Worm (Caenorhabditis elegans) whole organism, late embryonic: ENCODE data around the gene T25G12.6.

Source experiments
- C38D4.7 ChIP-seq: fragments of 200-800 bp; sonication (Bioruptor generic); optimal IDR thresholded peaks from 2 replicates; lab custom pipeline; 2018; ENCODE audit warnings: mild to moderate bottlenecking, missing genetic modification characterization, moderate library complexity, missing compliant biosample characterization
- T23F11.4 ChIP-seq: fragments of 200-800 bp; sonication (Bioruptor generic); optimal IDR thresholded peaks from 2 replicates; lab custom pipeline; 2018; ENCODE audit warnings: mild to moderate bottlenecking, missing genetic modification characterization, missing compliant biosample characterization
- ahr-1 ChIP-seq: sonication (generic microtip); optimal IDR thresholded peaks from 2 replicates; lab custom pipeline; 2016; ENCODE audit warnings: missing genetic modification characterization, missing compliant biosample characterization
- ama-1 ChIP-seq: fragments of 150-350 bp; optimal IDR thresholded peaks from 2 replicates; lab custom pipeline; 2014
- ceh-14 ChIP-seq: sonication (generic microtip); optimal IDR thresholded peaks from 2 replicates; lab custom pipeline; 2016; ENCODE audit warnings: missing genotype, missing genetic modification characterization, missing compliant biosample characterization
- ceh-18 ChIP-seq: sonication (generic microtip); optimal IDR thresholded peaks from 2 replicates; lab custom pipeline; 2016; ENCODE audit warnings: missing genetic modification characterization, missing compliant biosample characterization
- ceh-19 ChIP-seq: fragments of 200-800 bp; sonication (Bioruptor generic); optimal IDR thresholded peaks from 2 replicates; lab custom pipeline; 2018; ENCODE audit warnings: mild to moderate bottlenecking, missing genetic modification characterization, missing compliant biosample characterization
- ceh-2 ChIP-seq: sonication (generic microtip); optimal IDR thresholded peaks from 2 replicates; lab custom pipeline; 2016; ENCODE audit warnings: missing genotype, missing genetic modification characterization, missing compliant biosample characterization
- ceh-24 ChIP-seq: sonication (generic microtip); optimal IDR thresholded peaks from 2 replicates; lab custom pipeline; 2016; ENCODE audit warnings: mild to moderate bottlenecking, missing genetic modification characterization, missing compliant biosample characterization
- ceh-31 ChIP-seq: sonication (generic microtip); optimal IDR thresholded peaks from 2 replicates; lab custom pipeline; 2016; ENCODE audit warnings: missing genetic modification characterization, missing compliant biosample characterization
- ceh-34 ChIP-seq: sonication (generic microtip); optimal IDR thresholded peaks from 2 replicates; lab custom pipeline; 2016; ENCODE audit warnings: mild to moderate bottlenecking, missing genetic modification characterization, missing compliant biosample characterization
- ceh-45 ChIP-seq: fragments of 200-800 bp; sonication (Bioruptor generic); IDR thresholded peaks from 2 replicates; pipeline ENCODE4 v1.3.6; 2022; ENCODE audit warnings: missing genetic modification reagents, missing genetic modification characterization, missing compliant biosample characterization
- ceh-48 ChIP-seq: sonication (generic microtip); optimal IDR thresholded peaks from 2 replicates; lab custom pipeline; 2016; ENCODE audit warnings: missing genetic modification characterization, inconsistent platforms, missing compliant biosample characterization
- ceh-6 ChIP-seq: fragments of 200-800 bp; sonication (Bioruptor generic); optimal IDR thresholded peaks from 2 replicates; lab custom pipeline; 2018; ENCODE audit warnings: mild to moderate bottlenecking, missing genetic modification characterization, missing compliant biosample characterization
- ceh-9 ChIP-seq: sonication (generic microtip); optimal IDR thresholded peaks from 2 replicates; lab custom pipeline; 2016; ENCODE audit warnings: mild to moderate bottlenecking, missing genetic modification characterization, inconsistent platforms, missing compliant biosample characterization
- che-1 ChIP-seq: sonication (generic microtip); optimal IDR thresholded peaks from 2 replicates; lab custom pipeline; 2016; ENCODE audit warnings: mild to moderate bottlenecking, missing genetic modification characterization, missing compliant biosample characterization
- dmd-4 ChIP-seq: sonication (generic microtip); optimal IDR thresholded peaks from 2 replicates; lab custom pipeline; 2016; ENCODE audit warnings: borderline replicate concordance, missing genetic modification characterization, missing compliant biosample characterization
- dve-1 ChIP-seq: sonication (generic microtip); optimal IDR thresholded peaks from 2 replicates; lab custom pipeline; 2017; ENCODE audit warnings: antibody characterized with exemption, mild to moderate bottlenecking, missing genetic modification characterization, missing compliant biosample characterization
- elt-4 ChIP-seq: sonication (generic microtip); optimal IDR thresholded peaks from 2 replicates; lab custom pipeline; 2016; ENCODE audit warnings: missing genetic modification characterization, missing compliant biosample characterization
- ets-4 ChIP-seq: sonication (generic microtip); optimal IDR thresholded peaks from 2 replicates; lab custom pipeline; 2016; ENCODE audit warnings: missing genetic modification characterization, missing compliant biosample characterization
- fax-1 ChIP-seq: sonication (generic microtip); optimal IDR thresholded peaks from 2 replicates; lab custom pipeline; 2016; ENCODE audit warnings: missing genotype, missing genetic modification characterization, missing compliant biosample characterization
- fkh-10 ChIP-seq: fragments of 150-350 bp; optimal IDR thresholded peaks from 2 replicates; lab custom pipeline; 2014; ENCODE audit warnings: missing biosample characterization, missing genetic modification reagents, missing genetic modification characterization
- fkh-6 ChIP-seq: sonication (generic microtip); optimal IDR thresholded peaks from 2 replicates; lab custom pipeline; 2016; ENCODE audit warnings: missing genetic modification characterization, missing compliant biosample characterization
- gmeb-2 ChIP-seq: sonication (generic microtip); optimal IDR thresholded peaks from 2 replicates; lab custom pipeline; 2016; ENCODE audit warnings: missing genetic modification characterization, inconsistent platforms, missing compliant biosample characterization
- hlh-13 ChIP-seq: fragments of 200-800 bp; sonication (Bioruptor generic); optimal IDR thresholded peaks from 2 replicates; lab custom pipeline; 2018; ENCODE audit warnings: mild to moderate bottlenecking, missing genetic modification characterization, missing compliant biosample characterization
- hlh-15 ChIP-seq: sonication (generic microtip); optimal IDR thresholded peaks from 2 replicates; lab custom pipeline; 2016; ENCODE audit warnings: missing genetic modification characterization, missing compliant biosample characterization
- hlh-30 ChIP-seq: sonication (generic microtip); optimal IDR thresholded peaks from 2 replicates; lab custom pipeline; 2017; ENCODE audit warnings: antibody characterized with exemption, missing genetic modification characterization, missing compliant biosample characterization; ENCODE audit not compliant: insufficient read depth
- lim-6 ChIP-seq: sonication (generic microtip); optimal IDR thresholded peaks from 2 replicates; lab custom pipeline; 2016; ENCODE audit warnings: missing genetic modification characterization, missing compliant biosample characterization
- nfya-1 ChIP-seq: sonication (generic microtip); optimal IDR thresholded peaks from 2 replicates; lab custom pipeline; 2017; ENCODE audit warnings: missing genetic modification characterization, mild to moderate bottlenecking, missing compliant biosample characterization, antibody characterized with exemption, moderate library complexity
- nhr-11 ChIP-seq: fragments of 150-350 bp; optimal IDR thresholded peaks from 2 replicates; lab custom pipeline; 2014; ENCODE audit warnings: missing biosample characterization, missing genetic modification characterization
- nhr-232 ChIP-seq: sonication (generic microtip); optimal IDR thresholded peaks from 2 replicates; lab custom pipeline; 2016; ENCODE audit warnings: missing genetic modification characterization, missing compliant biosample characterization
- npax-4 ChIP-seq: sonication (generic microtip); optimal IDR thresholded peaks from 2 replicates; lab custom pipeline; 2016; ENCODE audit warnings: missing genetic modification characterization, missing compliant biosample characterization
- pat-9 ChIP-seq: fragments of 200-800 bp; sonication (Bioruptor generic); optimal IDR thresholded peaks from 2 replicates; lab custom pipeline; 2018; ENCODE audit warnings: mild to moderate bottlenecking, missing genetic modification characterization, moderate library complexity, missing compliant biosample characterization
- pha-2 ChIP-seq: sonication (generic microtip); optimal IDR thresholded peaks from 2 replicates; lab custom pipeline; 2017; ENCODE audit warnings: mild to moderate bottlenecking, missing genetic modification characterization, missing compliant biosample characterization
- pqm-1 ChIP-seq: sonication (generic microtip); optimal IDR thresholded peaks from 2 replicates; lab custom pipeline; 2016; ENCODE audit warnings: missing genetic modification characterization, missing compliant biosample characterization
- pros-1 ChIP-seq: fragments of 150-350 bp; optimal IDR thresholded peaks from 2 replicates; lab custom pipeline; 2014; ENCODE audit warnings: missing biosample characterization, missing genetic modification reagents, missing genetic modification characterization
- ref-2 ChIP-seq: sonication (generic microtip); optimal IDR thresholded peaks from 2 replicates; lab custom pipeline; 2016; ENCODE audit warnings: missing genetic modification characterization, missing compliant biosample characterization
- sdc-2 ChIP-seq: sonication (generic microtip); optimal IDR thresholded peaks from 2 replicates; lab custom pipeline; 2016; ENCODE audit warnings: missing genotype, missing genetic modification characterization, missing compliant biosample characterization
- sox-2 ChIP-seq: fragments of 200-800 bp; sonication (Bioruptor generic); IDR thresholded peaks from 2 replicates; pipeline ENCODE4 v1.3.6; 2022; ENCODE audit warnings: missing genetic modification reagents, missing genetic modification characterization, missing compliant biosample characterization
- syd-9 ChIP-seq: sonication (generic microtip); optimal IDR thresholded peaks from 2 replicates; lab custom pipeline; 2016; ENCODE audit warnings: mild to moderate bottlenecking, missing genetic modification characterization, moderate library complexity, missing compliant biosample characterization
- unc-42 ChIP-seq: sonication (generic microtip); optimal IDR thresholded peaks from 2 replicates; lab custom pipeline; 2016; ENCODE audit warnings: missing genotype, missing genetic modification characterization, missing compliant biosample characterization
- unc-86 ChIP-seq: sonication (generic microtip); optimal IDR thresholded peaks from 2 replicates; lab custom pipeline; 2016; ENCODE audit warnings: missing genetic modification characterization, missing compliant biosample characterization
- zip-5 ChIP-seq: sonication (generic microtip); optimal IDR thresholded peaks from 2 replicates; lab custom pipeline; 2016; ENCODE audit warnings: missing genetic modification characterization, missing compliant biosample characterization
- ztf-16 ChIP-seq: sonication (generic microtip); optimal IDR thresholded peaks from 2 replicates; lab custom pipeline; 2017; ENCODE audit warnings: missing genetic modification characterization, missing compliant biosample characterization

T25G12.6 gene

ce11 chrX:17181220-17181619 lies 48.8 kb downstream of the T25G12.6 start (continued):
- no peak for TF ChIP-seq ceh-9 (tag; lab: Kevin White, UChicago)
- no peak for TF ChIP-seq dmd-4 (tag; lab: Kevin White, UChicago)
- TF ChIP-seq ceh-48 = no peak
- TF ChIP-seq pqm-1 (tag; lab: Kevin White, UChicago) = no peak
- TF ChIP-seq nhr-11 (tag; lab: Kevin White, UChicago) = no peak
- no peak for TF ChIP-seq ceh-14 (tag; lab: Kevin White, UChicago)
- TF ChIP-seq gmeb-2 (tag; lab: Kevin White, UChicago) = peak; percentile 5
- no peak for TF ChIP-seq ahr-1
- TF ChIP-seq ama-1 (lab: Kevin White, UChicago) = no peak
- no peak for TF ChIP-seq ceh-45 (GFP tag; lab: Robert Waterston, UW)
- TF ChIP-seq unc-42 (tag; lab: Kevin White, UChicago) = no peak
- TF ChIP-seq ceh-19 (GFP tag; lab: Kevin White, UChicago) = no peak
- peak; percentile 68 for TF ChIP-seq nfya-1 (tag; lab: Kevin White, UChicago)
- no peak for TF ChIP-seq elt-4
- no peak for TF ChIP-seq ets-4 (tag; lab: Kevin White, UChicago)
- TF ChIP-seq unc-86 (tag; lab: Kevin White, UChicago) = no peak
- TF ChIP-seq che-1 (tag; lab: Kevin White, UChicago) = no peak
- TF ChIP-seq pha-2 (tag; lab: Kevin White, UChicago) = no peak
- TF ChIP-seq fkh-10 = no peak
- no peak for TF ChIP-seq fkh-6 (tag; lab: Kevin White, UChicago)
- TF ChIP-seq hlh-30 (tag; lab: Kevin White, UChicago) = no peak
- TF ChIP-seq lim-6 (tag; lab: Kevin White, UChicago) = no peak
- no peak for TF ChIP-seq ceh-31 (tag; lab: Kevin White, UChicago)

ce11 chrX:17180135-17180534 lies 49.9 kb downstream of the T25G12.6 start:
- TF ChIP-seq unc-42 (tag; lab: Kevin White, UChicago) = no peak
- no peak for TF ChIP-seq ceh-45 (GFP tag; lab: Robert Waterston, UW)
- no peak for TF ChIP-seq ceh-18 (tag; lab: Kevin White, UChicago)
- TF ChIP-seq T23F11.4 (GFP tag; lab: Kevin White, UChicago) = no peak
- TF ChIP-seq sdc-2 = no peak
- TF ChIP-seq hlh-13 = no peak
- no peak for TF ChIP-seq sox-2 (GFP tag; lab: Robert Waterston, UW)
- no peak for TF ChIP-seq ceh-9 (tag; lab: Kevin White, UChicago)
- no peak for TF ChIP-seq dve-1 (tag; lab: Kevin White, UChicago)
- no peak for TF ChIP-seq ref-2 (tag; lab: Kevin White, UChicago)
- no peak for TF ChIP-seq pros-1 (tag; lab: Kevin White, UChicago)
- no peak for TF ChIP-seq ceh-34 (tag; lab: Kevin White, UChicago)

DNA sequence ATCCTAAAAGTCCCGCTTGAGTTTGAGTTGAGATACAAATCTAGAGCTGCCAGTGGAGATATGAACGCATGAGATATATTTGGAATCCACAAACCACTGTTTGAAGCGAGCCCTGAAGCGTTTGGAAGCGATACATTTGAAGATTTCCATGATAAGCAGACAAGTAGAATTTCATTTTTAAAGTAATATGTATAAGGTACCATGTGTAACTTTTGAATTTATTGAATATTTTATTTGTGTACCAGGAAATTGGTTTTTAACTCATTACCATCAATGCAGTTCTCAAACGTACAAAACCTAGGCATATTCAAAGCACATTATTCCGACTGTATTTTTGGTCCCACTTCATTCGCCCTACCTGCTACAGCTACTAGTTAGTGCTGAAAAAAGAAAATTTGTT lies 51.8 kb downstream of the T25G12.6 start, which contains the start of gene B0302.2:
B0302.2 (plus strand) TSS at position 301 of the 400 bp plus-strand sequence.
- TF ChIP-seq sdc-2 = no peak
- TF ChIP-seq ceh-19 (GFP tag; lab: Kevin White, UChicago) = no peak
- no peak for TF ChIP-seq ceh-24
- TF ChIP-seq dve-1 (tag; lab: Kevin White, UChicago) = no peak
- TF ChIP-seq ztf-16 (tag; lab: Kevin White, UChicago) = no peak
- no peak for TF ChIP-seq nhr-232 (tag; lab: Kevin White, UChicago)

DNA sequence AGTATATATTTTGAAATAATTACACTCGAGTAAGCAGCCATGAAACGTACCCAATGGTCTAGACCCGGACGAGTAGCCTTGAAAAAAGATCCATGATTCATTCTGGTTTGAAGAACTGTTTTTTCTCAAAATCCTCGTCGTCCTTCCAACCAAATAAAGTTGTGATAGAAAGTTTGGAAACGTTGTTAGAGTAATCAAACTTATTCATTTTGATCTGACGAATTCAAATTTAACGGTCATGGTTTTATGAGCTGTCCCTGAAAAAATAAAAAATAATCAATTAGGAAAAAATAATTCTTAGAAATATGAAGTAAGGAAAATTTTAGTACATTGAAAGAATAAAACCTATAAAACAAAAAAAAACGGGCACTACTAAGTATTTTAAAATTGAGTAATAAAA lies 53.3 kb downstream of the T25G12.6 start, which contains the start of gene B0302.4:
B0302.4 (minus strand) TSS at position 101 of the 400 bp plus-strand sequence.
- no peak for TF ChIP-seq fax-1 (tag; lab: Kevin White, UChicago)
- TF ChIP-seq nfya-1 (tag; lab: Kevin White, UChicago) = no peak
- TF ChIP-seq ceh-9 (tag; lab: Kevin White, UChicago) = no peak
- no peak for TF ChIP-seq ceh-18 (tag; lab: Kevin White, UChicago)
- TF ChIP-seq npax-4 = no peak
- no peak for TF ChIP-seq T23F11.4 (GFP tag; lab: Kevin White, UChicago)
- no peak for TF ChIP-seq ceh-2 (tag; lab: Kevin White, UChicago)
- no peak for TF ChIP-seq ets-4 (tag; lab: Kevin White, UChicago)
- TF ChIP-seq syd-9 (tag; lab: Kevin White, UChicago) = no peak
- no peak for TF ChIP-seq unc-42 (tag; lab: Kevin White, UChicago)
- TF ChIP-seq C38D4.7 (GFP tag; lab: Kevin White, UChicago) = no peak
- no peak for TF ChIP-seq ceh-6 (GFP tag; lab: Kevin White, UChicago)
- no peak for TF ChIP-seq pha-2 (tag; lab: Kevin White, UChicago)
- no peak for TF ChIP-seq nhr-232 (tag; lab: Kevin White, UChicago)
- TF ChIP-seq lim-6 (tag; lab: Kevin White, UChicago) = no peak
- TF ChIP-seq pat-9 = no peak
- no peak for TF ChIP-seq ceh-48
- TF ChIP-seq hlh-15 = no peak
- no peak for TF ChIP-seq zip-5 (tag; lab: Kevin White, UChicago)
